Worm (Caenorhabditis elegans): ENCODE results near the gene str-138.

ce11 chrV:8054130-8054529 lies 4.3 kb upstream of the str-138 start, which contains the start of gene ZC513.2:
- no peak for TF ChIP-seq him-1 (tag; optimal IDR thresholded peaks at IDR 0.05)
- no peak for TF ChIP-seq dao-5 (tag; optimal IDR thresholded peaks at IDR 0.05)
- no peak for TF ChIP-seq W03F9.2 (tag; optimal IDR thresholded peaks at IDR 0.05)
